Fruit fly (Drosophila melanogaster): Measurements from ENCODE around the gene CG3610.
A peak's percentile ranks its signal among the peaks of the same experiment; 100 is the strongest.

Gene CG3610

DNA sequence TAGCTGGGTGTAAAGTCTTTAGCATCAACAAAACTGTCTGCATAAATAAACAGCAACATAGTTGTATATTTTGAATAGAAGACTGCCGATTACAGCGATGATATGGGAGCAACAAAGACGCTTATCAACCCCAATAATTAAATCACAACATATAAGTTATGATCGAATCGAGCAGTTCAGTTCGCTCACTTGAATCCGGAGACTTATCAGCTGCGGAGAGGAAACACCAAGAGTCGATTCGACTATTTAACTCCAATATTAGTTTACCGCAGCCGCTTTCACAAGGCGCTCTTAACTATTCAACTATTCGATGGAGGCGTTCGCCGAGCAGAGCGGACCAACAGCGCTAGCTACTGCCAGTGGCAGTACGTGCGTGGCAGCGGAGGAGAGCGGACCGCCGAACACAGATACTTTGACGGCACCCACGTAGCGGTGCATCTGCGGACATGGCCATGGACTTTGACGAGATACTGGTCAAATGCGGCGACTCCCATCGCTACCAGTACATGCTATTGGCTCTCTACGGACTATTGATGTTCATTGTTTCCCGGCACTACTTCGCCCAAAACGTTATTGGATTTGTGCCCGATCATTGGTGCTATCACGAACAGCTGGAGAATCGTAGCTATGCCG, 46.1 kb upstream of the CG3610 start, which contains the start of gene CG14856 (continued):
- TF ChIP-seq CG42726 (GFP tag; IDR thresholded peaks at IDR 0.05; ENCODE audit: partially characterized antibody) (no peak), dmrt11E (tag; optimal IDR thresholded peaks at IDR 0.05) (no peak), CG15696 (tag; optimal IDR thresholded peaks at IDR 0.05) (no peak), croc (GFP tag; conservative IDR thresholded peaks at IDR 0.05) (no peak), ci (GFP tag; IDR thresholded peaks at IDR 0.05) (peak; percentile 41; the same call in 1 of the 3 replicates), CG7372 (GFP tag; IDR thresholded peaks at IDR 0.05) (no peak), Fer2 (tag; optimal IDR thresholded peaks at IDR 0.05) (no peak), CG6654 (GFP tag; optimal IDR thresholded peaks at IDR 0.05) (no peak), ase (GFP tag; IDR thresholded peaks at IDR 0.05) (no peak), gcm2 (GFP tag; optimal IDR thresholded peaks at IDR 0.05) (no peak), CG4730 (GFP tag; IDR thresholded peaks at IDR 0.05) (no peak), lbe (GFP tag; optimal IDR thresholded peaks at IDR 0.05) (no peak), Nf-YC (tag; optimal IDR thresholded peaks at IDR 0.05) (no peak), CG17359 (tag; optimal IDR thresholded peaks at IDR 0.05) (no peak), slbo (GFP tag; IDR thresholded peaks at IDR 0.05) (no peak), CG3847 (GFP tag; IDR thresholded peaks at IDR 0.05) (no peak), dan (GFP tag; IDR thresholded peaks at IDR 0.05) (no peak), eve (GFP tag; optimal IDR thresholded peaks at IDR 0.05) (no peak), gt (GFP tag; IDR thresholded peaks at IDR 0.05) (no peak), Taf1 (GFP tag; IDR thresholded peaks at IDR 0.05) (no peak), crp (GFP tag; optimal IDR thresholded peaks at IDR 0.05) (no peak), CG3065 (GFP tag; optimal IDR thresholded peaks at IDR 0.05) (no peak), Oaz (GFP tag; IDR thresholded peaks at IDR 0.05) (no peak), CG17612 (GFP tag; IDR thresholded peaks at IDR 0.05) (no peak), H15 (GFP tag; IDR thresholded peaks at IDR 0.05) (no peak), CoRest (tag; optimal IDR thresholded peaks at IDR 0.05) (no peak), CG15601 (tag; optimal IDR thresholded peaks at IDR 0.05) (no peak), Atf6 (GFP tag; IDR thresholded peaks at IDR 0.05) (peak; percentile 14; the same call in 1 of the 2 replicates), lov (optimal IDR thresholded peaks at IDR 0.05) (no peak), lov (GFP tag; IDR thresholded peaks at IDR 0.05) (0 out of 3 replicates have a peak, but pooled peaks have one; percentile 53), CG2129 (GFP tag; IDR thresholded peaks at IDR 0.05; ENCODE audit: partially characterized antibody) (no peak), corto (GFP tag; optimal IDR thresholded peaks at IDR 0.05) (no peak), CG10462 (GFP tag; optimal IDR thresholded peaks at IDR 0.05) (no peak), Dip3 (GFP tag; optimal IDR thresholded peaks at IDR 0.05) (no peak), CG17361 (GFP tag; IDR thresholded peaks at IDR 0.05) (no peak), fd3F (GFP tag; optimal IDR thresholded peaks at IDR 0.05) (no peak), p53 (GFP tag; optimal IDR thresholded peaks at IDR 0.05) (no peak), MBD-R2 (GFP tag; IDR thresholded peaks at IDR 0.05) (no peak), grau (tag; optimal IDR thresholded peaks at IDR 0.05) (no peak), Fer1 (GFP tag; optimal IDR thresholded peaks at IDR 0.05) (no peak), hkb (optimal IDR thresholded peaks at IDR 0.05) (no peak), hkb (GFP tag; IDR thresholded peaks at IDR 0.05) (peak; percentile 40; the same call in 1 of the 2 replicates), Gsc (GFP tag; IDR thresholded peaks at IDR 0.05) (no peak), B-H2 (GFP tag; optimal IDR thresholded peaks at IDR 0.05) (no peak), ewg (GFP tag; optimal IDR thresholded peaks at IDR 0.05) (no peak), toy (GFP tag; IDR thresholded peaks at IDR 0.05) (no peak), Doc3 (GFP tag; IDR thresholded peaks at IDR 0.05; ENCODE audit: partially characterized antibody) (no peak), CG6813 (GFP tag; optimal IDR thresholded peaks at IDR 0.05) (no peak), E2f2 (GFP tag; IDR thresholded peaks at IDR 0.05) (no peak), CG1647 (GFP tag; optimal IDR thresholded peaks at IDR 0.05) (no peak), CG16863 (GFP tag; optimal IDR thresholded peaks at IDR 0.05) (no peak), CG18619 (GFP tag; optimal IDR thresholded peaks at IDR 0.05) (no peak)
